Fruit fly (Drosophila melanogaster) whole organism, wandering third instar larva: ENCODE measurements around the gene CG11327.

Experiments
- Hr78 ChIP-seq: fragments of >200 bp; optimal IDR thresholded peaks from 2 replicates; lab custom pipeline; 2017; ENCODE audit warnings: missing biosample characterization, missing genetic modification characterization
- Myc ChIP-seq: fragments of >200 bp; optimal IDR thresholded peaks from 2 replicates; lab custom pipeline; 2017
- brk ChIP-seq: fragments of 200-800 bp; sonication (Bioruptor generic); optimal IDR thresholded peaks from 2 replicates; lab custom pipeline; 2016; ENCODE audit warnings: missing biosample characterization, mild to moderate bottlenecking, missing genetic modification characterization
- fru ChIP-seq: fragments of 200-800 bp; sonication (Bioruptor generic); optimal IDR thresholded peaks from 3 replicates; lab custom pipeline; 2016; ENCODE audit warnings: missing biosample characterization, mild to moderate bottlenecking, missing genetic modification characterization
- h ChIP-seq: fragments of 200-800 bp; sonication (Bioruptor generic); optimal IDR thresholded peaks from 3 replicates; lab custom pipeline; 2016; ENCODE audit warnings: missing biosample characterization, mild to moderate bottlenecking, missing genetic modification characterization
- psq ChIP-seq: fragments of 200-800 bp; sonication (Bioruptor generic); optimal IDR thresholded peaks from 3 replicates; lab custom pipeline; 2017; ENCODE audit warnings: missing biosample characterization, mild to moderate bottlenecking, missing genetic modification characterization, moderate library complexity

DNA sequence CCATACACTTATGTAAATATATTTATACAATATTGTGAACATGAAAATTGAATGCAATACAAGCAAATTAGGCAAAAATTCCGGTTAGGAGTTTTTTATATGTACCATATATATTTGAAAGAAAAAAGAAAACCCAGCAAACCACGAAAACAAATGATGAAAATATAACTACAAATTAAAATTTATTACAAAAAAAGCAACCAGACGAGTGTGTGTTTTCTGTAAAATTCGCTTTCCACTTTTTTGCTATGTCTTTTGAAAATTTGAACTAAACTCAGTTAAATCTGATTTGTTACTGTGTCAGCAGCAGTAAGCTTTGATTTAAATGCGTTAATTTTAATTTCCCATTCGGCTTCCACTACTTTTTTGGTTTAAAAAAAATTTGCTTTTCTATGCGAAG is 46.1 kb upstream of the CG11327 start, which contains the start of gene TTLL3B:
- no peak for TF ChIP-seq fru (GFP tag; lab: Kevin White, UChicago)
- no peak for TF ChIP-seq Myc (lab: Kevin White, UChicago)
- no peak for TF ChIP-seq psq (GFP tag; lab: Kevin White, UChicago)
- no peak for TF ChIP-seq Hr78 (GFP tag; lab: Kevin White, UChicago)
- no peak for TF ChIP-seq h
- TF ChIP-seq brk (GFP tag; lab: Kevin White, UChicago), result no peak
